Worm (Caenorhabditis elegans): ENCODE measurements around the gene ins-11.

ce11 chrII:5544145-5544515, 12.4 kb upstream of the ins-11 start:
- TF ChIP-seq blmp-1 (tag; optimal IDR thresholded peaks at IDR 0.05) (no peak), lin-14 (GFP tag; optimal IDR thresholded peaks at IDR 0.05) (peak; percentile 32), lir-3 (tag; optimal IDR thresholded peaks at IDR 0.05; ENCODE audit: poor library complexity) (no peak), unc-130 (tag; optimal IDR thresholded peaks at IDR 0.05) (no peak), hlh-4 (tag; optimal IDR thresholded peaks at IDR 0.05) (no peak), ama-1 (optimal IDR thresholded peaks at IDR 0.05) (peak; percentile 97), fkh-10 (GFP tag; optimal IDR thresholded peaks at IDR 0.05) (no peak), nhr-237 (tag; optimal IDR thresholded peaks at IDR 0.05) (no peak), mab-9 (GFP tag; IDR thresholded peaks at IDR 0.05) (no peak), ztf-11 (tag; optimal IDR thresholded peaks at IDR 0.05) (no peak), isw-1 (GFP tag; IDR thresholded peaks at IDR 0.05) (no peak), skn-1 (tag; optimal IDR thresholded peaks at IDR 0.05) (peak; percentile 26), alr-1 (tag; optimal IDR thresholded peaks at IDR 0.05; ENCODE audit: borderline replicate concordance) (no peak)

All from whole organism, L1 larva.